Worm (Caenorhabditis elegans) whole organism, young adult: ENCODE results near the gene idpc-2.

Source experiments
- D2030.7 ChIP-seq: fragments of 200-800 bp; sonication (Bioruptor generic); IDR thresholded peaks from 2 replicates; pipeline ENCODE4 v1.3.6; 2022; ENCODE audit warnings: missing genetic modification reagents, missing genetic modification characterization, missing compliant biosample characterization
- Y67H2A.10 ChIP-seq: fragments of 200-800 bp; sonication (Bioruptor generic); conservative IDR thresholded peaks from 2 replicates; pipeline ENCODE4 v1.3.6; 2022; ENCODE audit warnings: missing genetic modification reagents, missing genetic modification characterization, missing compliant biosample characterization
- ZK185.1 ChIP-seq: sonication (generic microtip); optimal IDR thresholded peaks from 2 replicates; lab custom pipeline; 2016; ENCODE audit warnings: mild to moderate bottlenecking, missing genetic modification characterization, missing compliant biosample characterization; ENCODE audit not compliant: poor library complexity, severe bottlenecking
- attf-5 ChIP-seq: fragments of 200-800 bp; sonication (Bioruptor generic); optimal IDR thresholded peaks from 2 replicates; lab custom pipeline; 2018; ENCODE audit warnings: mild to moderate bottlenecking, missing genetic modification characterization, missing compliant biosample characterization
- attf-6 ChIP-seq: fragments of 200-800 bp; sonication (Bioruptor generic); IDR thresholded peaks from 2 replicates; pipeline ENCODE4 v1.3.6; 2022; ENCODE audit warnings: missing genetic modification reagents, missing genetic modification characterization, missing compliant biosample characterization
- ccch-3 ChIP-seq: fragments of 200-800 bp; sonication (Bioruptor generic); optimal IDR thresholded peaks from 2 replicates; lab custom pipeline; 2018; ENCODE audit warnings: mild to moderate bottlenecking, missing genetic modification characterization, missing compliant biosample characterization
- cebp-1 ChIP-seq, 2 experiments: fragments of 200-800 bp in 1 of 2; sonication (Bioruptor generic) in 1 of 2; sonication (generic microtip) in 1 of 2; IDR thresholded peaks in 1 of 2; optimal IDR thresholded peaks in 1 of 2; 2 replicates each; pipeline versions ENCODE4 v1.3.6 to Lab custom; 2017 to 2022; ENCODE audit warnings: missing compliant biosample characterization in 2 of 2, missing genetic modification characterization in 2 of 2, mild to moderate bottlenecking in 1 of 2, missing genetic modification reagents in 1 of 2, moderate library complexity in 1 of 2
- chd-7 ChIP-seq: sonication (generic microtip); optimal IDR thresholded peaks from 2 replicates; lab custom pipeline; 2016; ENCODE audit warnings: mild to moderate bottlenecking, missing genetic modification characterization, moderate library complexity, missing compliant biosample characterization
- efl-1 ChIP-seq: fragments of 150-350 bp; optimal IDR thresholded peaks from 2 replicates; lab custom pipeline; 2014; ENCODE audit warnings: missing biosample characterization, missing genetic modification reagents, missing genetic modification characterization
- hlh-26 ChIP-seq: fragments of 200-800 bp; sonication (Bioruptor generic); conservative IDR thresholded peaks from 2 replicates; pipeline ENCODE4 v1.3.6; 2022; ENCODE audit warnings: missing genetic modification reagents, missing genetic modification characterization, missing compliant biosample characterization
- hsf-1 ChIP-seq: fragments of 200-800 bp; sonication (Bioruptor generic); IDR thresholded peaks from 2 replicates; pipeline ENCODE4 v1.3.6; 2022; ENCODE audit warnings: missing genetic modification reagents, missing genetic modification characterization, missing compliant biosample characterization
- lag-1 ChIP-seq: fragments of 200-800 bp; sonication (Bioruptor generic); IDR thresholded peaks from 2 replicates; pipeline ENCODE4 v1.3.6; 2022; ENCODE audit warnings: missing genetic modification reagents, missing genetic modification characterization, missing compliant biosample characterization
- let-607 ChIP-seq, 2 experiments: fragments of 200-800 bp in 1 of 2; sonication (Bioruptor generic) in 1 of 2; sonication (generic microtip) in 1 of 2; optimal IDR thresholded peaks; 2 replicates each; lab custom pipeline; 2016 to 2018; ENCODE audit warnings: mild to moderate bottlenecking in 2 of 2, missing compliant biosample characterization in 2 of 2, missing genetic modification characterization in 2 of 2, moderate library complexity in 2 of 2, missing genotype in 1 of 2
- lin-40 ChIP-seq: sonication (generic microtip); optimal IDR thresholded peaks from 2 replicates; lab custom pipeline; 2016; ENCODE audit warnings: missing genetic modification characterization, mild to moderate bottlenecking, missing compliant biosample characterization, missing genotype, missing genetic modification reagents
- lin-54 ChIP-seq: fragments of 200-800 bp; sonication (Bioruptor generic); optimal IDR thresholded peaks from 2 replicates; lab custom pipeline; 2018; ENCODE audit warnings: mild to moderate bottlenecking, missing genetic modification characterization, missing compliant biosample characterization
- lsy-27 ChIP-seq: sonication (generic microtip); optimal IDR thresholded peaks from 2 replicates; lab custom pipeline; 2017; ENCODE audit warnings: missing genetic modification characterization, mild to moderate bottlenecking, missing compliant biosample characterization, antibody characterized with exemption, missing genotype, borderline replicate concordance; ENCODE audit not compliant: insufficient read depth
- madf-10 ChIP-seq: sonication (generic microtip); optimal IDR thresholded peaks from 2 replicates; lab custom pipeline; 2016; ENCODE audit warnings: mild to moderate bottlenecking, missing genetic modification characterization, missing compliant biosample characterization
- mes-4 ChIP-seq: sonication (generic microtip); optimal IDR thresholded peaks from 2 replicates; lab custom pipeline; 2016; ENCODE audit warnings: missing genotype, missing genetic modification characterization, missing compliant biosample characterization
- nhr-80 ChIP-seq: sonication (generic microtip); optimal IDR thresholded peaks from 2 replicates; lab custom pipeline; 2016; ENCODE audit warnings: missing genetic modification characterization, missing compliant biosample characterization
- nhr-90 ChIP-seq: sonication (generic microtip); optimal IDR thresholded peaks from 2 replicates; lab custom pipeline; 2016; ENCODE audit warnings: missing genotype, mild to moderate bottlenecking, missing genetic modification characterization, missing compliant biosample characterization
- pha-4 ChIP-seq: fragments of 150-350 bp; sonication (generic microtip); optimal IDR thresholded peaks from 2 replicates; lab custom pipeline; 2014; ENCODE audit warnings: missing biosample characterization, missing genetic modification reagents, missing genetic modification characterization
- snpc-1.1 ChIP-seq: sonication (generic microtip); optimal IDR thresholded peaks from 2 replicates; lab custom pipeline; 2017; ENCODE audit warnings: missing genetic modification characterization, mild to moderate bottlenecking, missing compliant biosample characterization, antibody characterized with exemption, moderate library complexity, missing genotype, missing genetic modification reagents; ENCODE audit not compliant: insufficient read depth
- somi-1 ChIP-seq: fragments of 200-800 bp; sonication (Bioruptor generic); optimal IDR thresholded peaks from 2 replicates; lab custom pipeline; 2018; ENCODE audit warnings: mild to moderate bottlenecking, missing genetic modification characterization, missing compliant biosample characterization
- sptf-2 ChIP-seq: fragments of 200-800 bp; sonication (Bioruptor generic); optimal IDR thresholded peaks from 2 replicates; lab custom pipeline; 2018; ENCODE audit warnings: mild to moderate bottlenecking, missing genetic modification characterization, missing compliant biosample characterization
- unc-62 ChIP-seq: fragments of 150-350 bp; optimal IDR thresholded peaks from 2 replicates; lab custom pipeline; 2014; ENCODE audit warnings: missing biosample characterization, missing genetic modification reagents, missing genetic modification characterization
- zfh-2 ChIP-seq: fragments of 200-800 bp; sonication (Bioruptor generic); conservative IDR thresholded peaks from 2 replicates; pipeline ENCODE4 v1.3.6; 2022; ENCODE audit warnings: missing genetic modification reagents, missing genetic modification characterization, missing compliant biosample characterization
- ztf-3 ChIP-seq: fragments of 200-800 bp; sonication (Bioruptor generic); optimal IDR thresholded peaks from 2 replicates; lab custom pipeline; 2018; ENCODE audit warnings: mild to moderate bottlenecking, missing genetic modification characterization, missing compliant biosample characterization
- ztf-6 ChIP-seq: fragments of 200-800 bp; sonication (Bioruptor generic); IDR thresholded peaks from 2 replicates; pipeline ENCODE4 v1.3.6; 2022; ENCODE audit warnings: missing genetic modification reagents, missing genetic modification characterization, missing compliant biosample characterization

Gene idpc-2

DNA sequence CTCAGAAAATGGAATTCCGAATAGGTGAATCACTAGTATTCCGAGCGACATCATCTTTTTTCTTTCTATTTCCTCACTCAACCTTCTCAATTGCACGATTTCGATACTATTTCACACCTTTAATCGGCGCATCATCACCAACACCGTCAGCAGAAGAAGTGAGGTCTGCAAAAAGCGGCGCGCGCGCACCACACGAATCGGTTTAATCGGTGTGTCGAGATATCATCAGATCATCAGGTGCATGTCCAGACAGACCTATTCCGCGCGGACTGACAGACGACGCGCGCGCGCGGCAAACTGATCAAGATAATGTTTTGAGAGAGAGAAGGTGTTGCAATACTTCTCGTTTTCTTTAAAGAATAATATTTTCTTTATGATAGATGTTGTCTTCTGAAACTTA is 39.4 kb upstream of the idpc-2 start:
- TF ChIP-seq lsy-27 (no peak), zfh-2 (GFP tag; lab: Robert Waterston, UW) (peak; percentile 56)

DNA sequence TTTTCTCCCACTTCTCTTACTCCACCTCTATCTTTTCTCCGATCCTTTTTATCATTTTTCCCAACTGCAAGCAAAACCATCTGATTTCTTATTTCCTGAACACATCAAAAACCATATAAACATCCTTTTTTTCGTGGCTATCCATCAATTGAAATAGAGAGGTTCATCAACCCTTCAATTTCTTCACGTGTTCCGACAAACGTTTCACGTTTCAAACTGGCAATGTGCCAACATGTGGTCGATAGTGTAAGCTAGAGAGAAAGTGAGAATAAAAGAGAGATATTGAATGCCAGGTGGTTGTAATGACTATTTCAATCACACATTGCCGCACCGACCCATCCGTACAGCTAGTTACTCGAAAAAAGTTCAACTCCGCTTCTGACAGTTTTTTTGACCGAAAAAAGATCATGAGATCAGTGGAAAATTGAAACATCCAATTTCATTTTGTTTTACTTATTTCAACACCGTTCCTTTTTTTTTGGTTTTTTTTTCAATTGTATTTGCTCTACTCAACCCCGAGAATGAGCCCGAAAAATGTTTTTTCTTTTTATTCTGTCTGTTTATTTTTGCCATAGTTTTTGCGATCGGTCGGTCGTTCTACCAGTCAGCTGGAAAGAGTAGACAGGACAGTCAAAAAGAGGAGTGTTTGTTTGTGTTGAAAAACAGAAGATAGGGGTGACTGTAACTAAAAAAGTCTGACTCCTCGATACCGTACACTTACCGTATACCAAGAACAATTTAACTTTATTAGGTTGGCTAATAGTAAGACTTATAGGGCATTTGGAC is 37.7 kb upstream of the idpc-2 start:
- no peak for TF ChIP-seq ccch-3 (GFP tag; lab: Kevin White, UChicago)
- TF ChIP-seq cebp-1 (GFP tag; IDR thresholded peaks at IDR 0.05; lab: Robert Waterston, UW): no peak
- TF ChIP-seq cebp-1 (tag; optimal IDR thresholded peaks at IDR 0.05; lab: Kevin White, UChicago): peak; percentile 10
- no peak for TF ChIP-seq ztf-6 (GFP tag; lab: Robert Waterston, UW)
- no peak for TF ChIP-seq attf-5 (GFP tag; lab: Kevin White, UChicago)
- TF ChIP-seq somi-1 (GFP tag; lab: Kevin White, UChicago): peak; percentile 39
- no peak for TF ChIP-seq D2030.7 (GFP tag; lab: Robert Waterston, UW)
- peak; percentile 20 for TF ChIP-seq nhr-80 (tag; lab: Kevin White, UChicago)
- TF ChIP-seq hlh-26 (GFP tag; lab: Robert Waterston, UW): no peak
- no peak for TF ChIP-seq ztf-3 (GFP tag; lab: Kevin White, UChicago)
- peak in 1 of 2 experiments; percentile 38 for TF ChIP-seq let-607 (tag; optimal IDR thresholded peaks at IDR 0.05; lab: Kevin White, UChicago)
- TF ChIP-seq pha-4: no peak

DNA sequence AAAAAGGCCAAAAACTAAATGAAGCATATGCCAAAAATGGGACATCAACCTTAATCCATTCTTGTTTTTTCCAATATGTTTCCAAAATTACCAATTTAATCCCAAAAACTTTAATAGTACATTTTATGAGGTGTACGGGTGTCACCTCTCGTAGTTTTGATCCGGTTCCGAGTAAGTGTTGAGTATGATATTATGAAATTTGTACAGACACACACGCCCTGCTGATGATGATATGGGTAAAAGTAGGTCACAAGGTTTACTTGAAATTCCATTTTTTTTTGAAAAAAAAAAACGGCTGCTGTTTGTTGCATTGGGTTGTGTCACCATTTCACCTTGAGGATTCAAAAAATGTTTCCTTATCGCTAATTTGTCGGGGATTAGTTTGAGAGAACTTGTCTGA is 36.8 kb upstream of the idpc-2 start:
- TF ChIP-seq cebp-1 (GFP tag; IDR thresholded peaks at IDR 0.05; lab: Robert Waterston, UW): peak; percentile 69; the same call in 1 of the 2 replicates
- TF ChIP-seq cebp-1 (tag; optimal IDR thresholded peaks at IDR 0.05; lab: Kevin White, UChicago): peak; percentile 75
- no peak for TF ChIP-seq nhr-80 (tag; lab: Kevin White, UChicago)

DNA sequence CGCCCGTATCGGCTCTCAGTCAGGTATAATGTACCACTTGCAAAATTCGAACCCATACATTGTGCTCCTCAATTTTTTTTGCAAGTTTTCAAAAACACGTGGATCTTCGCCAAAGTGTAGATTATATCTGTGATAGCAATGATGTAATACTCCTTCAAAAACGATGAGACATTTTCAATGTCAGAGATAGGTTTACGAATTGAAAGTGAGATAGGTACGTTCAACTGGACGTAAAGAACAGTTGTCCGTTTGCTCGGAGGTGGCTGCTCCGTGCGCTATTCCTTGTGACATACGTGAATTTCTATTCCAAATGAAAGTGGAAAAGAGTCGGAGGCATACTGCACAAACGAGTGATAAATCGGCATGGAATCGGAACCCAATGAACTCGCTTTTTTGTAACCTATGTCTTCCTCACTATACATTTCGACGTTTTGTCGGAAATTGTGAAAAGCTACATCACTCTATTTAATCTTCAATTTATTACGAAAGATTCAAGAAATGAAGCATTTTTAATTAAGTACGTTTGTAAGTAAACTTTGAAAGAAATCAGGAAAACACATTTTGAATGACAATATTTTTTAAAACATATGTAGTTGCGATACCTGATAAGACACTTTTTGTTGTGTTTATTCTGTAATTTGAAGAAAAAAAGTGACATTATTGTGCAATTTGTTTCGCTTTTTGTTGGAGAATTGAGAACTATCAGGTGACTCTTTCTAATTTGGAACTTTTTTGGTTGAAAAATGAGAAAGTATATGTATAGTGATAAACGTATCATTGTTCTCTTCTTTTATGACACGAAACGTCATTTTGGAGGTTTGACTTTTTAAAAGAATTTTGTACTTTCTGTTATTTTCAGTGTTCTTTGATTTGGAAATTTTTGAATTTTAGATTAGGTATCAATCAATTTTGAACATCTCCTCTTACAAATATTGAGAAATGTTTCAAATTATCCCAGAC is 33.6 kb upstream of the idpc-2 start:
- TF ChIP-seq nhr-80 (tag; lab: Kevin White, UChicago): peak; percentile 68
- TF ChIP-seq cebp-1 (GFP tag; IDR thresholded peaks at IDR 0.05; lab: Robert Waterston, UW): no peak
- TF ChIP-seq cebp-1 (tag; optimal IDR thresholded peaks at IDR 0.05; lab: Kevin White, UChicago): peak; percentile 32
- no peak for TF ChIP-seq mes-4 (tag; lab: Kevin White, UChicago)
- TF ChIP-seq ZK185.1 (tag; lab: Kevin White, UChicago): no peak
- TF ChIP-seq efl-1 (GFP tag; lab: Kevin White, UChicago): no peak
- no peak for TF ChIP-seq madf-10 (tag; lab: Kevin White, UChicago)
- no peak for TF ChIP-seq attf-5 (GFP tag; lab: Kevin White, UChicago)
- no peak for TF ChIP-seq nhr-90 (tag; lab: Kevin White, UChicago)
- TF ChIP-seq unc-62 (GFP tag; lab: Kevin White, UChicago): peak; percentile 61
- TF ChIP-seq sptf-2 (GFP tag; lab: Kevin White, UChicago): no peak
- no peak for TF ChIP-seq lag-1
- TF ChIP-seq lin-40 (tag; lab: Kevin White, UChicago): no peak
- TF ChIP-seq lin-54: no peak
- TF ChIP-seq hsf-1: no peak
- TF ChIP-seq chd-7: no peak
- no peak for TF ChIP-seq Y67H2A.10 (GFP tag; lab: Robert Waterston, UW)
- no peak for TF ChIP-seq snpc-1.1
- TF ChIP-seq attf-6 (GFP tag; lab: Robert Waterston, UW): no peak
